Worm (Caenorhabditis elegans) whole organism, L2 larva: Measurements from ENCODE around the gene nlp-82.

Experiments used
- elt-3 ChIP-seq: sonication (generic microtip); optimal IDR thresholded peaks from 2 replicates; lab custom pipeline; 2017; ENCODE audit warnings: missing biosample characterization, missing genetic modification characterization
- lin-13 ChIP-seq: fragments of 150-350 bp; optimal IDR thresholded peaks from 2 replicates; lab custom pipeline; 2014; ENCODE audit warnings: missing biosample characterization, missing genetic modification reagents, missing genetic modification characterization
- mab-5 ChIP-seq: fragments of 150-350 bp; optimal IDR thresholded peaks from 2 replicates; lab custom pipeline; 2014; ENCODE audit warnings: missing biosample characterization, missing genetic modification characterization
- sma-9 ChIP-seq, 2 experiments: fragments of 150-350 bp in 1 of 2; sonication (generic microtip) in 1 of 2; optimal IDR thresholded peaks; 2 replicates each; lab custom pipeline; 2014 to 2016; ENCODE audit warnings: missing genetic modification characterization in 2 of 2, mild to moderate bottlenecking in 1 of 2, missing biosample characterization in 1 of 2, missing compliant biosample characterization in 1 of 2, missing genetic modification reagents in 1 of 2, moderate library complexity in 1 of 2
- ztf-1 ChIP-seq: fragments of 200-800 bp; sonication (Bioruptor generic); conservative IDR thresholded peaks from 2 replicates; pipeline ENCODE4 v1.3.6; 2022; ENCODE audit warnings: missing genetic modification characterization, missing compliant biosample characterization

DNA sequence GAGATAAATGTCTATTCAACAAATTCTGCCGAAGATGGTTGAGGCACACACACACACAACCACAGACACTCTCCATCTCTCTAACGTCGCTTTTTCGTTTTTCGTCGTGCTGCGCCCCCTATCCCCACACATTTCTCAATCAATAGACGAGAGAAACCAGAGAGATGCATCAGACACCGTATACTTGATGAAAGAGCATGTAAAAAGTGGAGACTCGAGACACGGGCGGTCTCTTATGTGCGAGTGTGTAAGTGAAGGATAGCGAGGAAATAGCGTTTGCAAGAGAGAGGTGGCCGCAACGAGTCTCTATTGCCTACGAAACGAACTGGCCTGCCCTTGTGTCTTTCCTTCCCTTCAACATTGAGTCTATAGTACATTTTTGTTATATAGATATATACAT, 28.7 kb upstream of the nlp-82 start:
- TF ChIP-seq ztf-1 (no peak), sma-9 (GFP tag; optimal IDR thresholded peaks at IDR 0.05; lab: Kevin White, UChicago) (peak; percentile 96), sma-9 (tag; optimal IDR thresholded peaks at IDR 0.05; lab: Kevin White, UChicago) (no peak), mab-5 (tag; lab: Kevin White, UChicago) (peak; percentile 67), elt-3 (tag; lab: Kevin White, UChicago) (no peak), lin-13 (peak; percentile 86)
